Worm (Caenorhabditis elegans): ENCODE results near the gene F55B11.3.

ce11 chrIV:14445191-14445795, 20.8 kb downstream of the F55B11.3 start:
- no peak for TF ChIP-seq C16A3.4 (tag; optimal IDR thresholded peaks at IDR 0.05)
- peak; percentile 47 for TF ChIP-seq lin-13 (GFP tag; optimal IDR thresholded peaks at IDR 0.05)
- TF ChIP-seq snpc-4 (tag; optimal IDR thresholded peaks at IDR 0.05), result peak; percentile 93
- no peak for TF ChIP-seq nhr-77 (tag; optimal IDR thresholded peaks at IDR 0.05)
- no peak for TF ChIP-seq sup-37 (GFP tag; optimal IDR thresholded peaks at IDR 0.05)
- TF ChIP-seq elt-3 (tag; optimal IDR thresholded peaks at IDR 0.05), result peak in 2 of 6 experiments; percentile 74 to 76
- TF ChIP-seq ama-1 (optimal IDR thresholded peaks at IDR 0.05), result no peak
- TF ChIP-seq dpl-1 (GFP tag; optimal IDR thresholded peaks at IDR 0.05), result peak in 1 of 3 experiments; percentile 3
- no peak for TF ChIP-seq fkh-10 (GFP tag; optimal IDR thresholded peaks at IDR 0.05)
- no peak for TF ChIP-seq pqm-1 (tag; optimal IDR thresholded peaks at IDR 0.05)
- TF ChIP-seq aly-2 (tag; optimal IDR thresholded peaks at IDR 0.05), result no peak
- peak; percentile 8 to 23 for TF ChIP-seq lsy-2 (tag; optimal IDR thresholded peaks at IDR 0.05)

All from whole organism, L1 larva.